Worm (Caenorhabditis elegans) whole organism, mixed stage, embryonic: ENCODE results near the gene trpp-3.

Source experiments
- M03D4.4 ChIP-seq: sonication (generic microtip); optimal IDR thresholded peaks from 2 replicates; lab custom pipeline; 2017; ENCODE audit warnings: mild to moderate bottlenecking, missing genetic modification characterization, missing compliant biosample characterization
- bed-3 ChIP-seq: fragments of 200-800 bp; sonication (Bioruptor generic); optimal IDR thresholded peaks from 3 replicates; lab custom pipeline; 2018; ENCODE audit warnings: mild to moderate bottlenecking, missing genetic modification characterization, moderate library complexity, missing compliant biosample characterization
- blmp-1 ChIP-seq: fragments of 150-350 bp; optimal IDR thresholded peaks from 2 replicates; lab custom pipeline; 2014; ENCODE audit warnings: missing biosample characterization, missing genetic modification characterization
- ceh-39 ChIP-seq: fragments of 150-350 bp; optimal IDR thresholded peaks from 2 replicates; lab custom pipeline; 2014; ENCODE audit warnings: missing biosample characterization, missing genetic modification characterization
- ceh-43 ChIP-seq: fragments of 200-800 bp; sonication (Bioruptor generic); optimal IDR thresholded peaks from 2 replicates; lab custom pipeline; 2018; ENCODE audit warnings: mild to moderate bottlenecking, missing genetic modification characterization, moderate library complexity, missing compliant biosample characterization
- ceh-83 ChIP-seq: fragments of 200-800 bp; sonication (Bioruptor generic); optimal IDR thresholded peaks from 2 replicates; lab custom pipeline; 2018; ENCODE audit warnings: mild to moderate bottlenecking, missing genetic modification characterization, missing compliant biosample characterization
- ces-1 ChIP-seq: fragments of 150-350 bp; optimal IDR thresholded peaks from 2 replicates; lab custom pipeline; 2014; ENCODE audit warnings: missing biosample characterization, missing genetic modification reagents, missing genetic modification characterization
- cnd-1 ChIP-seq: fragments of 200-800 bp; sonication (Bioruptor generic); optimal IDR thresholded peaks from 2 replicates; lab custom pipeline; 2018; ENCODE audit warnings: mild to moderate bottlenecking, missing genetic modification characterization, missing compliant biosample characterization
- drap-1 ChIP-seq: fragments of 200-800 bp; sonication (Bioruptor generic); optimal IDR thresholded peaks from 3 replicates; lab custom pipeline; 2018; ENCODE audit warnings: mild to moderate bottlenecking, missing genetic modification characterization, missing compliant biosample characterization
- elt-1 ChIP-seq: sonication (generic microtip); optimal IDR thresholded peaks from 2 replicates; lab custom pipeline; 2017; ENCODE audit warnings: missing genetic modification characterization, mild to moderate bottlenecking, missing compliant biosample characterization, antibody characterized with exemption, moderate library complexity, borderline replicate concordance; ENCODE audit not compliant: insufficient read depth
- elt-3 ChIP-seq: fragments of 150-350 bp; optimal IDR thresholded peaks from 2 replicates; lab custom pipeline; 2014; ENCODE audit warnings: missing biosample characterization, missing genetic modification characterization
- flh-1 ChIP-seq: fragments of 200-800 bp; sonication (Bioruptor generic); optimal IDR thresholded peaks from 2 replicates; lab custom pipeline; 2018; ENCODE audit warnings: mild to moderate bottlenecking, missing genetic modification characterization, moderate library complexity, missing compliant biosample characterization
- ham-2 ChIP-seq: fragments of 200-800 bp; sonication (Bioruptor generic); optimal IDR thresholded peaks from 2 replicates; lab custom pipeline; 2018; ENCODE audit warnings: mild to moderate bottlenecking, missing genetic modification characterization, missing compliant biosample characterization
- hlh-1 ChIP-seq: fragments of 150-350 bp; optimal IDR thresholded peaks from 2 replicates; lab custom pipeline; 2014; ENCODE audit warnings: missing biosample characterization, missing genetic modification reagents, missing genetic modification characterization
- lsy-2 ChIP-seq: fragments of 150-350 bp; optimal IDR thresholded peaks from 2 replicates; lab custom pipeline; 2014; ENCODE audit warnings: missing biosample characterization, missing genetic modification characterization
- mab-5 ChIP-seq: fragments of 150-350 bp; optimal IDR thresholded peaks from 2 replicates; lab custom pipeline; 2014; ENCODE audit warnings: missing biosample characterization, missing genetic modification characterization
- mep-1 ChIP-seq: fragments of 150-350 bp; optimal IDR thresholded peaks from 2 replicates; lab custom pipeline; 2017; ENCODE audit warnings: missing biosample characterization, missing genetic modification reagents, missing genetic modification characterization, inconsistent platforms
- mls-2 ChIP-seq: sonication (generic microtip); optimal IDR thresholded peaks from 2 replicates; lab custom pipeline; 2016; ENCODE audit warnings: mild to moderate bottlenecking, missing genetic modification characterization, moderate library complexity, missing compliant biosample characterization
- nhr-12 ChIP-seq: fragments of 150-350 bp; optimal IDR thresholded peaks from 2 replicates; lab custom pipeline; 2014; ENCODE audit warnings: missing biosample characterization, missing genetic modification characterization
- nhr-2 ChIP-seq: fragments of 150-350 bp; optimal IDR thresholded peaks from 2 replicates; lab custom pipeline; 2014; ENCODE audit warnings: missing biosample characterization, missing genetic modification characterization
- nhr-237 ChIP-seq: fragments of 150-350 bp; optimal IDR thresholded peaks from 2 replicates; lab custom pipeline; 2014; ENCODE audit warnings: missing biosample characterization, missing genetic modification characterization
- nhr-28 ChIP-seq: fragments of 150-350 bp; optimal IDR thresholded peaks from 2 replicates; lab custom pipeline; 2014; ENCODE audit warnings: missing biosample characterization, missing genetic modification characterization
- nhr-76 ChIP-seq: sonication (generic microtip); optimal IDR thresholded peaks from 2 replicates; lab custom pipeline; 2017; ENCODE audit warnings: missing biosample characterization, missing genetic modification characterization
- pha-4 ChIP-seq: fragments of 150-350 bp; optimal IDR thresholded peaks from 2 replicates; lab custom pipeline; 2018; ENCODE audit warnings: missing biosample characterization, missing genetic modification reagents, missing genetic modification characterization
- snpc-4 ChIP-seq: fragments of 150-350 bp; optimal IDR thresholded peaks from 2 replicates; lab custom pipeline; 2014; ENCODE audit warnings: missing biosample characterization, missing genetic modification characterization
- sptf-1 ChIP-seq: sonication (generic microtip); optimal IDR thresholded peaks from 2 replicates; lab custom pipeline; 2017; ENCODE audit warnings: mild to moderate bottlenecking, missing genetic modification characterization, moderate library complexity, missing compliant biosample characterization
- unc-120 ChIP-seq: sonication (generic microtip); optimal IDR thresholded peaks from 2 replicates; lab custom pipeline; 2017; ENCODE audit warnings: missing genetic modification characterization, missing compliant biosample characterization; ENCODE audit not compliant: poor library complexity, severe bottlenecking
- unc-39 ChIP-seq: fragments of 150-350 bp; optimal IDR thresholded peaks from 2 replicates; lab custom pipeline; 2014; ENCODE audit warnings: missing biosample characterization, missing genetic modification characterization
- unc-62 ChIP-seq: fragments of 150-350 bp; optimal IDR thresholded peaks from 2 replicates; lab custom pipeline; 2014; ENCODE audit warnings: missing biosample characterization, missing genetic modification reagents, missing genetic modification characterization

Gene trpp-3

ce11 chrIII:9501072-9501471, 24.3 kb upstream of the trpp-3 start:
- no peak for TF ChIP-seq mls-2 (tag; lab: Kevin White, UChicago)
- no peak for TF ChIP-seq ces-1
- TF ChIP-seq unc-62 (GFP tag; lab: Kevin White, UChicago) = no peak
- no peak for TF ChIP-seq mab-5 (tag; lab: Kevin White, UChicago)
- TF ChIP-seq ceh-43 (GFP tag; lab: Kevin White, UChicago) = no peak
- no peak for TF ChIP-seq ham-2 (GFP tag; lab: Kevin White, UChicago)
- no peak for TF ChIP-seq sptf-1
- TF ChIP-seq M03D4.4 = no peak
- TF ChIP-seq mep-1 (tag; lab: Kevin White, UChicago) = no peak
- no peak for TF ChIP-seq elt-3 (tag; lab: Kevin White, UChicago)
- no peak for TF ChIP-seq drap-1
- TF ChIP-seq ceh-39 (tag; lab: Kevin White, UChicago) = no peak
- no peak for TF ChIP-seq cnd-1 (tag; lab: Kevin White, UChicago)
- TF ChIP-seq nhr-76 (tag; lab: Kevin White, UChicago) = no peak
- TF ChIP-seq unc-39 (tag; lab: Kevin White, UChicago) = no peak
- no peak for TF ChIP-seq ceh-83 (GFP tag; lab: Kevin White, UChicago)
- no peak for TF ChIP-seq hlh-1
- no peak for TF ChIP-seq blmp-1 (tag; lab: Kevin White, UChicago)
- TF ChIP-seq unc-120 = no peak
- TF ChIP-seq bed-3 (GFP tag; lab: Kevin White, UChicago) = no peak

- TF ChIP-seq elt-1 (tag; lab: Kevin White, UChicago) = no peak
- no peak for TF ChIP-seq nhr-2 (tag; lab: Kevin White, UChicago)
- no peak for TF ChIP-seq mab-5 (tag; lab: Kevin White, UChicago)
- TF ChIP-seq drap-1 = no peak
- TF ChIP-seq, all 35 proteins: peak for 0
Measured at ce11 chrIII:9502155-9502714, 23.1 kb upstream of the trpp-3 start.

ce11 chrIII:9504347-9504746, 21.0 kb upstream of the trpp-3 start:
- TF ChIP-seq nhr-2 (tag; lab: Kevin White, UChicago) = no peak
- no peak for TF ChIP-seq nhr-28
- TF ChIP-seq lsy-2 = no peak
- TF ChIP-seq sptf-1 = no peak
- TF ChIP-seq pha-4 (tag; lab: Kevin White, UChicago) = no peak
- TF ChIP-seq drap-1 = no peak
- TF ChIP-seq mab-5 (tag; lab: Kevin White, UChicago) = no peak
- no peak for TF ChIP-seq cnd-1 (tag; lab: Kevin White, UChicago)
- no peak for TF ChIP-seq nhr-237 (tag; lab: Kevin White, UChicago)

ce11 chrIII:9507799-9508198, 17.6 kb upstream of the trpp-3 start, which contains the start of gene vha-14:
Gene vha-14, plus strand, starts transcription at chrIII:9508100.
- TF ChIP-seq unc-62 (GFP tag; lab: Kevin White, UChicago) (peak; percentile 38), drap-1 (no peak), ces-1 (peak; percentile 6), snpc-4 (tag; lab: Kevin White, UChicago) (no peak), sptf-1 (no peak), nhr-12 (tag; lab: Kevin White, UChicago) (no peak), unc-120 (no peak), lsy-2 (peak; percentile 38), mep-1 (tag; lab: Kevin White, UChicago) (peak; percentile 71), nhr-237 (tag; lab: Kevin White, UChicago) (peak; percentile 19), mab-5 (tag; lab: Kevin White, UChicago) (no peak)

ce11 chrIII:9509764-9510370, 15.5 kb upstream of the trpp-3 start:
- peak; percentile 94 for TF ChIP-seq ces-1
- peak; percentile 45 for TF ChIP-seq unc-62 (GFP tag; lab: Kevin White, UChicago)
- TF ChIP-seq hlh-1 = no peak
- peak; percentile 23 for TF ChIP-seq unc-120
- TF ChIP-seq, all 35 proteins: peak for 3

ce11 chrIII:9511055-9511520, 14.3 kb upstream of the trpp-3 start, which contains the start of gene F55H2.5:
Gene F55H2.5, plus strand, starts transcription at chrIII:9511470.
- TF ChIP-seq ceh-43 (GFP tag; lab: Kevin White, UChicago) = no peak
- TF ChIP-seq ceh-83 (GFP tag; lab: Kevin White, UChicago) = no peak
- TF ChIP-seq ham-2 (GFP tag; lab: Kevin White, UChicago) = no peak
- no peak for TF ChIP-seq blmp-1 (tag; lab: Kevin White, UChicago)
- no peak for TF ChIP-seq lsy-2
- no peak for TF ChIP-seq bed-3 (GFP tag; lab: Kevin White, UChicago)
- TF ChIP-seq ces-1 = no peak
- no peak for TF ChIP-seq flh-1 (GFP tag; lab: Kevin White, UChicago)
- no peak for TF ChIP-seq nhr-12 (tag; lab: Kevin White, UChicago)
- TF ChIP-seq M03D4.4 = no peak
- TF ChIP-seq pha-4 (tag; lab: Kevin White, UChicago) = no peak
- TF ChIP-seq snpc-4 (tag; lab: Kevin White, UChicago) = no peak
